Fruit fly (Drosophila melanogaster): ENCODE data around the gene CG8312.

dm6 chr3R:9620278-9620677, 29.2 kb downstream of the CG8312 start:
- TF ChIP-seq CG5204 (GFP tag; optimal IDR thresholded peaks at IDR 0.05) (no peak), ovo (GFP tag; optimal IDR thresholded peaks at IDR 0.05) (no peak), CG11617 (GFP tag; optimal IDR thresholded peaks at IDR 0.05) (no peak), kay (GFP tag; ENCODE audit: borderline replicate concordance) (no peak), pad (GFP tag; optimal IDR thresholded peaks at IDR 0.05) (no peak), cic (GFP tag; optimal IDR thresholded peaks at IDR 0.05) (no peak), toe (GFP tag; optimal IDR thresholded peaks at IDR 0.05) (peak; percentile 20), CG7045 (GFP tag; optimal IDR thresholded peaks at IDR 0.05) (peak; percentile 29), CG14711 (tag; optimal IDR thresholded peaks at IDR 0.05) (no peak), CG1620 (GFP tag; optimal IDR thresholded peaks at IDR 0.05) (no peak), Clk (GFP tag; optimal IDR thresholded peaks at IDR 0.05) (no peak)
